Fruit fly (Drosophila melanogaster) whole organism, embryonic: ENCODE results near the gene Sumo.

Experiments
- CG12659 ChIP-seq: fragments of 200-800 bp; sonication (Bioruptor generic); optimal IDR thresholded peaks from 3 replicates; lab custom pipeline; 2017; ENCODE audit warnings: mild to moderate bottlenecking, missing biosample characterization, missing genetic modification reagents, missing genetic modification characterization
- CG16863 ChIP-seq: fragments of 200-800 bp; sonication (Bioruptor generic); optimal IDR thresholded peaks from 3 replicates; lab custom pipeline; 2016; ENCODE audit warnings: missing biosample characterization, missing genetic modification characterization
- CG6683 ChIP-seq: fragments of 200-800 bp; sonication (Bioruptor generic); optimal IDR thresholded peaks from 2 replicates; lab custom pipeline; 2017; ENCODE audit warnings: missing biosample characterization, mild to moderate bottlenecking, missing genetic modification characterization, missing genetic modification reagents
- CG9817 ChIP-seq: fragments of 200-800 bp; sonication (Bioruptor generic); optimal IDR thresholded peaks from 2 replicates; lab custom pipeline; 2018; ENCODE audit warnings: missing biosample characterization, mild to moderate bottlenecking, missing genetic modification characterization, moderate library complexity
- Lhr ChIP-seq: fragments of 200-800 bp; sonication (Bioruptor generic); optimal IDR thresholded peaks from 3 replicates; lab custom pipeline; 2017; ENCODE audit warnings: mild to moderate bottlenecking, missing biosample characterization, missing genetic modification reagents, missing genetic modification characterization
- Mrtf ChIP-seq: fragments of 200-800 bp; sonication (Bioruptor generic); IDR thresholded peaks from 3 replicates; pipeline ENCODE4 v1.3.6; 2022; ENCODE audit warnings: missing biosample characterization, missing genetic modification characterization
- dimm ChIP-seq: fragments of 200-800 bp; sonication (Bioruptor generic); IDR thresholded peaks from 2 replicates; pipeline ENCODE4 v1.3.6; 2022; ENCODE audit warnings: missing biosample characterization, missing genetic modification characterization
- dm ChIP-seq: fragments of 200-800 bp; sonication (Bioruptor generic); optimal IDR thresholded peaks from 3 replicates; lab custom pipeline; 2016; ENCODE audit warnings: missing biosample characterization, missing genetic modification characterization
- insv ChIP-seq, 2 experiments: fragments of 200-800 bp; sonication (Bioruptor generic); optimal IDR thresholded peaks; 3 replicates each; lab custom pipeline; 2016 to 2018; ENCODE audit warnings: missing biosample characterization in 2 of 2, missing genetic modification characterization in 2 of 2
- jing ChIP-seq: fragments of 200-800 bp; sonication (Bioruptor generic); optimal IDR thresholded peaks from 2 replicates; lab custom pipeline; 2018; ENCODE audit warnings: missing biosample characterization, mild to moderate bottlenecking, missing genetic modification characterization
- pum ChIP-seq: fragments of 200-800 bp; sonication (Bioruptor generic); optimal IDR thresholded peaks from 2 replicates; lab custom pipeline; 2016; ENCODE audit warnings: missing biosample characterization, missing genetic modification characterization
- sens-2 ChIP-seq: fragments of 200-800 bp; sonication (Bioruptor generic); IDR thresholded peaks from 2 replicates; pipeline ENCODE4 v1.3.6; 2022; ENCODE audit warnings: missing biosample characterization, missing genetic modification characterization
- sisA ChIP-seq: fragments of 200-800 bp; sonication (Bioruptor generic); IDR thresholded peaks from 2 replicates; pipeline ENCODE4 v1.3.6; 2022; ENCODE audit warnings: missing biosample characterization, missing genetic modification characterization

- no peak for TF ChIP-seq jing (GFP tag; lab: Kevin White, UChicago)
- no peak for TF ChIP-seq Lhr (GFP tag; lab: Kevin White, UChicago)
- no peak for TF ChIP-seq CG16863
- no peak for TF ChIP-seq sens-2 (GFP tag; lab: Robert Waterston, UW)
- no peak for TF ChIP-seq dm (GFP tag; lab: Kevin White, UChicago)
- no peak for TF ChIP-seq Mrtf (GFP tag; lab: Robert Waterston, UW)
- TF ChIP-seq sisA, result no peak
- TF ChIP-seq CG9817, result no peak
- TF ChIP-seq pum (GFP tag; lab: Kevin White, UChicago), result no peak
- no peak for TF ChIP-seq insv (GFP tag; optimal IDR thresholded peaks at IDR 0.05; lab: Kevin White, UChicago)
- TF ChIP-seq CG12659 (GFP tag; lab: Kevin White, UChicago), result no peak
- TF ChIP-seq dimm (GFP tag; lab: Robert Waterston, UW), result no peak
- TF ChIP-seq CG6683 (GFP tag; lab: Kevin White, UChicago), result no peak
These were observed 48.1 kb downstream of the Sumo start for dm6 chr2L:6919203-6919849.
